Worm (Caenorhabditis elegans) whole organism, L2 larva: ENCODE results near the gene str-178.

ENCODE experiments used
- C34F6.9 ChIP-seq: fragments of 150-350 bp; optimal IDR thresholded peaks from 2 replicates; lab custom pipeline; 2014; ENCODE audit warnings: missing biosample characterization, missing genetic modification characterization
- F13H6.1 ChIP-seq: sonication (generic microtip); optimal IDR thresholded peaks from 2 replicates; lab custom pipeline; 2016; ENCODE audit warnings: missing genetic modification characterization, missing compliant biosample characterization
- Y55F3AM.14 ChIP-seq: fragments of 200-800 bp; sonication (Bioruptor generic); optimal IDR thresholded peaks from 2 replicates; lab custom pipeline; 2018; ENCODE audit warnings: mild to moderate bottlenecking, missing genetic modification characterization, missing compliant biosample characterization
- alr-1 ChIP-seq: fragments of 150-350 bp; optimal IDR thresholded peaks from 2 replicates; lab custom pipeline; 2014; ENCODE audit warnings: missing biosample characterization, missing genetic modification characterization
- aly-2 ChIP-seq: fragments of 150-350 bp; optimal IDR thresholded peaks from 2 replicates; lab custom pipeline; 2014; ENCODE audit warnings: missing biosample characterization, missing genetic modification characterization
- ama-1 ChIP-seq: fragments of 150-350 bp; optimal IDR thresholded peaks from 2 replicates; lab custom pipeline; 2018; ENCODE audit warnings: inconsistent platforms
- blmp-1 ChIP-seq: sonication (generic microtip); optimal IDR thresholded peaks from 2 replicates; lab custom pipeline; 2017; ENCODE audit warnings: missing genetic modification characterization, mild to moderate bottlenecking, missing compliant biosample characterization, antibody characterized with exemption, moderate library complexity; ENCODE audit not compliant: insufficient read depth
- ceh-16 ChIP-seq: fragments of 150-350 bp; optimal IDR thresholded peaks from 2 replicates; lab custom pipeline; 2014; ENCODE audit warnings: missing biosample characterization, missing genetic modification characterization
- ceh-82 ChIP-seq: fragments of 150-350 bp; optimal IDR thresholded peaks from 2 replicates; lab custom pipeline; 2014; ENCODE audit warnings: missing biosample characterization, missing genetic modification characterization
- crh-2 ChIP-seq: sonication (generic microtip); optimal IDR thresholded peaks from 2 replicates; lab custom pipeline; 2017; ENCODE audit warnings: missing biosample characterization, missing genetic modification characterization
- dmd-4 ChIP-seq: sonication (generic microtip); optimal IDR thresholded peaks from 2 replicates; lab custom pipeline; 2017; ENCODE audit warnings: missing biosample characterization, missing genetic modification characterization
- egl-27 ChIP-seq: sonication (generic microtip); optimal IDR thresholded peaks from 3 replicates; lab custom pipeline; 2017; ENCODE audit warnings: missing biosample characterization, missing genetic modification reagents, missing genetic modification characterization
- elt-1 ChIP-seq: fragments of 150-350 bp; optimal IDR thresholded peaks from 2 replicates; lab custom pipeline; 2014; ENCODE audit warnings: missing biosample characterization, missing genetic modification characterization
- elt-3 ChIP-seq: sonication (generic microtip); optimal IDR thresholded peaks from 2 replicates; lab custom pipeline; 2017; ENCODE audit warnings: missing biosample characterization, missing genetic modification characterization
- fos-1 ChIP-seq: fragments of 150-350 bp; optimal IDR thresholded peaks from 2 replicates; lab custom pipeline; 2014; ENCODE audit warnings: missing biosample characterization, missing genetic modification characterization
- gmeb-1 ChIP-seq: fragments of 150-350 bp; optimal IDR thresholded peaks from 2 replicates; lab custom pipeline; 2014; ENCODE audit warnings: missing biosample characterization, missing genetic modification characterization
- lin-11 ChIP-seq: fragments of 150-350 bp; sonication (generic microtip); optimal IDR thresholded peaks from 2 replicates; lab custom pipeline; 2014; ENCODE audit warnings: missing biosample characterization, missing genetic modification characterization, inconsistent platforms, mixed read lengths
- lin-13 ChIP-seq: fragments of 150-350 bp; optimal IDR thresholded peaks from 2 replicates; lab custom pipeline; 2014; ENCODE audit warnings: missing biosample characterization, missing genetic modification reagents, missing genetic modification characterization
- lin-39 ChIP-seq: fragments of 150-350 bp; optimal IDR thresholded peaks from 2 replicates; lab custom pipeline; 2014; ENCODE audit warnings: missing biosample characterization, missing genetic modification reagents, missing genetic modification characterization
- lsy-2 ChIP-seq, 2 experiments: fragments of 150-350 bp in 1 of 2; sonication (generic microtip) in 1 of 2; optimal IDR thresholded peaks; 2 replicates each; lab custom pipeline; 2014 to 2017; ENCODE audit warnings: missing biosample characterization in 2 of 2, missing genetic modification characterization in 2 of 2
- mab-5 ChIP-seq: fragments of 150-350 bp; optimal IDR thresholded peaks from 2 replicates; lab custom pipeline; 2014; ENCODE audit warnings: missing biosample characterization, missing genetic modification characterization
- nhr-10 ChIP-seq: sonication (generic microtip); optimal IDR thresholded peaks from 2 replicates; lab custom pipeline; 2017; ENCODE audit warnings: missing biosample characterization, missing genetic modification characterization
- nhr-11 ChIP-seq: fragments of 150-350 bp; optimal IDR thresholded peaks from 2 replicates; lab custom pipeline; 2014; ENCODE audit warnings: missing biosample characterization, missing genetic modification characterization
- nhr-129 ChIP-seq: fragments of 150-350 bp; optimal IDR thresholded peaks from 2 replicates; lab custom pipeline; 2014; ENCODE audit warnings: missing biosample characterization, missing genetic modification characterization
- nhr-21 ChIP-seq: fragments of 150-350 bp; optimal IDR thresholded peaks from 2 replicates; lab custom pipeline; 2014; ENCODE audit warnings: missing biosample characterization, missing genetic modification characterization
- nhr-23 ChIP-seq: fragments of 150-350 bp; optimal IDR thresholded peaks from 2 replicates; lab custom pipeline; 2014; ENCODE audit warnings: missing biosample characterization, missing genetic modification reagents, missing genetic modification characterization
- nhr-237 ChIP-seq: fragments of 150-350 bp; optimal IDR thresholded peaks from 2 replicates; lab custom pipeline; 2014; ENCODE audit warnings: missing biosample characterization, missing genetic modification characterization
- nhr-25 ChIP-seq: fragments of 150-350 bp; sonication (generic microtip); optimal IDR thresholded peaks from 3 replicates; lab custom pipeline; 2014; ENCODE audit warnings: missing biosample characterization, missing genetic modification characterization
- nhr-6 ChIP-seq: fragments of 150-350 bp; optimal IDR thresholded peaks from 2 replicates; lab custom pipeline; 2014; ENCODE audit warnings: missing biosample characterization, missing genetic modification characterization
- nhr-77 ChIP-seq: fragments of 150-350 bp; optimal IDR thresholded peaks from 2 replicates; lab custom pipeline; 2014; ENCODE audit warnings: missing biosample characterization, missing genetic modification characterization
- peb-1 ChIP-seq: fragments of 150-350 bp; optimal IDR thresholded peaks from 2 replicates; lab custom pipeline; 2014; ENCODE audit warnings: missing biosample characterization, missing genetic modification characterization
- sem-4 ChIP-seq: fragments of 150-350 bp; optimal IDR thresholded peaks from 2 replicates; lab custom pipeline; 2014; ENCODE audit warnings: missing biosample characterization, missing genetic modification reagents, missing genetic modification characterization
- skn-1 ChIP-seq: sonication (generic microtip); optimal IDR thresholded peaks from 2 replicates; lab custom pipeline; 2017; ENCODE audit warnings: missing biosample characterization, missing genetic modification characterization
- sma-9 ChIP-seq, 2 experiments: fragments of 150-350 bp in 1 of 2; sonication (generic microtip) in 1 of 2; optimal IDR thresholded peaks; 2 replicates each; lab custom pipeline; 2014 to 2016; ENCODE audit warnings: missing genetic modification characterization in 2 of 2, mild to moderate bottlenecking in 1 of 2, missing biosample characterization in 1 of 2, missing compliant biosample characterization in 1 of 2, missing genetic modification reagents in 1 of 2, moderate library complexity in 1 of 2
- unc-39 ChIP-seq: fragments of 150-350 bp; optimal IDR thresholded peaks from 2 replicates; lab custom pipeline; 2014; ENCODE audit warnings: missing biosample characterization, missing genetic modification characterization
- unc-55 ChIP-seq: fragments of 150-350 bp; sonication (generic microtip); optimal IDR thresholded peaks from 3 replicates; lab custom pipeline; 2014; ENCODE audit warnings: missing biosample characterization, missing genetic modification reagents, missing genetic modification characterization
- unc-62 ChIP-seq: fragments of 150-350 bp; optimal IDR thresholded peaks from 2 replicates; lab custom pipeline; 2014; ENCODE audit warnings: missing biosample characterization, missing genetic modification reagents, missing genetic modification characterization
- zag-1 ChIP-seq: fragments of 150-350 bp; optimal IDR thresholded peaks from 2 replicates; lab custom pipeline; 2014; ENCODE audit warnings: missing biosample characterization, missing genetic modification characterization
- ztf-1 ChIP-seq: fragments of 200-800 bp; sonication (Bioruptor generic); conservative IDR thresholded peaks from 2 replicates; pipeline ENCODE4 v1.3.6; 2022; ENCODE audit warnings: missing genetic modification characterization, missing compliant biosample characterization
- ztf-11 ChIP-seq: sonication (generic microtip); optimal IDR thresholded peaks from 2 replicates; lab custom pipeline; 2017; ENCODE audit warnings: missing biosample characterization, missing genetic modification characterization
- ztf-4 ChIP-seq: fragments of 150-350 bp; optimal IDR thresholded peaks from 2 replicates; lab custom pipeline; 2014; ENCODE audit warnings: missing biosample characterization, missing genetic modification characterization

str-178 gene

DNA sequence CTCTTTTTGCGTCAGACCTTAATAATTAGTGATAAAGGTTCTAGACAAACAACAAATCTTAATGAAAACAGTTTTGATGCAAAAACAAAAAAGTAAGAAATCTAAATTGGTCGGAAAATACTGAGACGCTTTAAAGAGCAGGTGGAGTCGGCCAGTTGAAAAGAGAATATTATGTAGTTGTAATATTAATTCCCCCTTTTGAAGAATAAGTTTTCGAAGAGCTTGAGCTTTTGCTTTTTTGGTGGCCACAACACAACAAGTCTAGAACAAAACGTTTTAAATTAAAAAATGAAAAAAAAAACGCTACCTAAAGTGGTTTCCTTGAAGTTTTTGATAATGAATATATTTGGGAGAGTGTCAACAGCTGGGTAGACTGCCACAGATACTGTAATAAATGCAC, at the start of gene str-178:
TSS of gene str-178 (minus strand) at position 101 of the 400 bp plus-strand sequence.
- TF ChIP-seq ama-1: no peak
- TF ChIP-seq ztf-11 (tag; lab: Kevin White, UChicago): no peak
- TF ChIP-seq aly-2 (tag; lab: Kevin White, UChicago): no peak
- no peak for TF ChIP-seq nhr-129 (tag; lab: Kevin White, UChicago)
- TF ChIP-seq nhr-25 (tag; lab: Kevin White, UChicago): no peak
- no peak for TF ChIP-seq C34F6.9
- TF ChIP-seq lin-11 (tag; lab: Kevin White, UChicago): no peak
- TF ChIP-seq alr-1: no peak
- TF ChIP-seq F13H6.1 (tag; lab: Kevin White, UChicago): no peak
- no peak for TF ChIP-seq dmd-4 (tag; lab: Kevin White, UChicago)
- no peak for TF ChIP-seq unc-55 (GFP tag; lab: Kevin White, UChicago)
- no peak for TF ChIP-seq skn-1 (tag; lab: Kevin White, UChicago)
- TF ChIP-seq gmeb-1: no peak
- no peak for TF ChIP-seq nhr-6
- no peak for TF ChIP-seq egl-27 (tag; lab: Kevin White, UChicago)
- no peak for TF ChIP-seq nhr-23 (tag; lab: Kevin White, UChicago)

- TF ChIP-seq ceh-16 (tag; lab: Kevin White, UChicago) (no peak), crh-2 (tag; lab: Kevin White, UChicago) (peak; percentile 35), alr-1 (no peak), C34F6.9 (peak; percentile 61), nhr-129 (tag; lab: Kevin White, UChicago) (peak; percentile 76), lsy-2 (tag; optimal IDR thresholded peaks at IDR 0.05; lab: Kevin White, UChicago) (peak; percentile 56 to 97), unc-62 (GFP tag; lab: Kevin White, UChicago) (no peak)
These were observed 47.1 kb upstream of the str-178 start, which contains the start of the genes abcf-1 and scc-3 for ce11 chrV:12763291-12763995. Gene abcf-1, minus strand, starts transcription at chrV:12763375. Gene scc-3, plus strand, starts transcription at chrV:12763945.

DNA sequence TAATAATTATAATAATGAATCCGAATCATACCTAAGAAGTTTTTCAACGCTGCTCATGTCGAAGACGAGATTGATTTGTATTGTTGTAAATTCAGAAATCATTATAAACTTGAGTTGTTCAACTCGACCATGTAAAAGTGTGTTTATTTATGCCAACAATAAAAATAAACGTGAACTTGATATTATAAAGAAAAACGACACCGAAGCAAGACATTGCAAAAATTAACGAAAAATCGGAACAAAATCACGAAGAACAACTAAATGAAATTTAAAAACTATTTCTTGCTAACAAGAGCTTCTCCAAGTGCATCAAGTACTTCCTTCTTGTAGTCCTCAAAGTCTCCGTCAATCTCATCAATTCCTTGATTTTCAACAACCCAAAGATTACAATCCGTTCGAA, 44.6 kb upstream of the str-178 start, which contains the start of gene F18E2.15:
TSS of gene F18E2.15 (minus strand) at position 101 of the 400 bp plus-strand sequence.
- TF ChIP-seq ztf-4 (tag; lab: Kevin White, UChicago) (no peak), nhr-77 (tag; lab: Kevin White, UChicago) (no peak), nhr-237 (tag; lab: Kevin White, UChicago) (no peak), lin-11 (tag; lab: Kevin White, UChicago) (no peak), sem-4 (tag; lab: Kevin White, UChicago) (no peak), unc-62 (GFP tag; lab: Kevin White, UChicago) (no peak), dmd-4 (tag; lab: Kevin White, UChicago) (no peak), gmeb-1 (no peak), elt-3 (tag; lab: Kevin White, UChicago) (no peak), ztf-1 (no peak), fos-1 (tag; lab: Kevin White, UChicago) (no peak), elt-1 (tag; lab: Kevin White, UChicago) (no peak), Y55F3AM.14 (GFP tag; lab: Kevin White, UChicago) (no peak), nhr-23 (tag; lab: Kevin White, UChicago) (no peak), peb-1 (tag; lab: Kevin White, UChicago) (no peak), F13H6.1 (tag; lab: Kevin White, UChicago) (no peak), blmp-1 (tag; lab: Kevin White, UChicago) (no peak), lsy-2 (tag; optimal IDR thresholded peaks at IDR 0.05; lab: Kevin White, UChicago) (no peak)

DNA sequence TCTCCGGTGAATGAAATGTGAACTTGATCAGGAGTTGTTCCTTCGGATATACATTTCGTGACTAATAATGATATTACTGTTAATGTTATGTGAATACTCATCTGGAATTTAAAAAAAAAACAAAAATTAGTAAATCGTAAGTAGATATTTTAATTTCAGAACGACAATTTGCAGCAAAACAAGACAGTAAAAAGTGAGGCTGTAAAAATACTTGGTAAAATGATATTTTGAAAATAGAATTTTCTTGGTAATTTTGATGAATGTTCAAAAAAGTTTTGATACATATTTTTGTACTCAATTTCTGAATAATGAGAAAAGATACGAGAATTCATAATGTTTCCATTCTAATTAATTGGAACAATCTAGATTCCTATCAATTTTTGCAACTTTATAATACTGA, 43.3 kb upstream of the str-178 start, which contains the start of gene papl-1:
TSS of gene papl-1 (minus strand) at position 101 of the 400 bp plus-strand sequence.
- TF ChIP-seq mab-5 (tag; lab: Kevin White, UChicago) (no peak), fos-1 (tag; lab: Kevin White, UChicago) (no peak), ztf-1 (no peak), nhr-21 (tag; lab: Kevin White, UChicago) (no peak)

DNA sequence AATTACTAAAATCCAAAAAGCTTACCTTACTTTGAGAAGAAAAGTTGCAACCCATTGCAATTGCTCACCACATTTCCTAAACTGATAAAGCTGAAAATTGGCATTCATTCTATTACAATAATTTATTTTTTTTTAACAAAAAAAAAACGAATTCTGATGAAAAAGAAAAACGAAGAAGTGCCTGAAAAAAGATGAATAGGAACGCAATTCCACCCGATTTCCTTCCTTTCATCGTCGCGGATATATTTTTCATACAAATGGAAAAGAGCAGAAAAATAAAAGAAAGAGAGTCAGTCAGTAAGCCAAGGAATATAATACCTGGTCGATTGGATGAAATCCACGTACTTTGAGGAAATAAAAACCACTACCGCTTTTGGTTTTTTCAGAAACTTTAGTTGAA, 38.5 kb upstream of the str-178 start, which contains the start of gene gpa-13:
TSS of gene gpa-13 (minus strand) at position 101 of the 400 bp plus-strand sequence.
- TF ChIP-seq nhr-129 (tag; lab: Kevin White, UChicago) (no peak), ztf-4 (tag; lab: Kevin White, UChicago) (no peak), elt-3 (tag; lab: Kevin White, UChicago) (no peak), zag-1 (tag; lab: Kevin White, UChicago) (no peak), nhr-77 (tag; lab: Kevin White, UChicago) (no peak), unc-39 (tag; lab: Kevin White, UChicago) (no peak), ama-1 (no peak), lin-11 (tag; lab: Kevin White, UChicago) (no peak), lsy-2 (tag; optimal IDR thresholded peaks at IDR 0.05; lab: Kevin White, UChicago) (no peak), ceh-82 (no peak), sma-9 (GFP tag; optimal IDR thresholded peaks at IDR 0.05; lab: Kevin White, UChicago) (no peak), sma-9 (tag; optimal IDR thresholded peaks at IDR 0.05; lab: Kevin White, UChicago) (no peak), blmp-1 (tag; lab: Kevin White, UChicago) (no peak), nhr-10 (tag; lab: Kevin White, UChicago) (no peak), lin-13 (no peak), C34F6.9 (no peak), elt-1 (tag; lab: Kevin White, UChicago) (no peak), lin-39 (tag; lab: Kevin White, UChicago) (no peak), nhr-6 (no peak), ceh-16 (tag; lab: Kevin White, UChicago) (no peak), nhr-11 (tag; lab: Kevin White, UChicago) (no peak)
